Comparison of ENCODE assay signal across 3 worm cellular contexts in genomic region chrX:5020996-5021395, ce11.
A peak's percentile ranks its signal among the peaks of the same experiment; 100 is the strongest.
TF ChIP-seq lines count a peak whose summit lies in the region.

TSS of gene ZC449.2 (plus strand) at chrX:5021285.

TF ChIP-seq in whole organism, L1 larva, 84 proteins besides CTCF, POLR2A, EP300 and RAD21:
- TF ChIP-seq blmp-1 (tag; optimal IDR thresholded peaks at IDR 0.05; lab: Kevin White, UChicago) (peak; percentile 85), F16B12.6 (tag; optimal IDR thresholded peaks at IDR 0.05; lab: Kevin White, UChicago) (no peak)

TF ChIP-seq in whole organism, L3 larva, 47 proteins besides CTCF, POLR2A, EP300 and RAD21:
- TF ChIP-seq pqm-1 (tag; optimal IDR thresholded peaks at IDR 0.05; lab: Kevin White, UChicago) (peak; percentile 38), ceh-28 (tag; optimal IDR thresholded peaks at IDR 0.05; lab: Kevin White, UChicago) (no peak), zag-1 (tag; optimal IDR thresholded peaks at IDR 0.05; lab: Kevin White, UChicago) (no peak), snpc-4 (tag; optimal IDR thresholded peaks at IDR 0.05; lab: Kevin White, UChicago) (no peak), eor-1 (tag; optimal IDR thresholded peaks at IDR 0.05; lab: Kevin White, UChicago) (no peak), mdl-1 (tag; optimal IDR thresholded peaks at IDR 0.05; lab: Kevin White, UChicago) (no peak), nhr-77 (tag; optimal IDR thresholded peaks at IDR 0.05; lab: Kevin White, UChicago) (no peak)

TF ChIP-seq in whole organism, L4 larva, 104 proteins besides CTCF, POLR2A, EP300 and RAD21:
- TF ChIP-seq unc-62 (GFP tag; optimal IDR thresholded peaks at IDR 0.05 in 1 of 2; lab: Kevin White, UChicago) (no peak), unc-62 (tag; optimal IDR thresholded peaks at IDR 0.05; lab: Kevin White, UChicago) (no peak), set-16 (GFP tag; IDR thresholded peaks at IDR 0.05; lab: Robert Waterston, UW) (no peak), ama-1 (optimal IDR thresholded peaks at IDR 0.05; lab: Kevin White, UChicago) (no peak), daf-16 (GFP tag; optimal IDR thresholded peaks at IDR 0.05; lab: Kevin White, UChicago) (no peak), daf-16 (tag; optimal IDR thresholded peaks at IDR 0.05; lab: Kevin White, UChicago) (peak; percentile 9), nhr-102 (tag; optimal IDR thresholded peaks at IDR 0.05; lab: Kevin White, UChicago) (no peak), T20F7.1 (GFP tag; optimal IDR thresholded peaks at IDR 0.05; lab: Kevin White, UChicago) (no peak), nhr-77 (tag; optimal IDR thresholded peaks at IDR 0.05; lab: Kevin White, UChicago) (no peak), nhr-10 (tag; optimal IDR thresholded peaks at IDR 0.05; lab: Kevin White, UChicago) (no peak), aha-1 (tag; lab: Kevin White, UChicago) (peak; percentile 71), nhr-111 (GFP tag; optimal IDR thresholded peaks at IDR 0.05; lab: Kevin White, UChicago) (no peak), T26A8.4 (GFP tag; IDR thresholded peaks at IDR 0.05; lab: Robert Waterston, UW) (no peak), dve-1 (tag; optimal IDR thresholded peaks at IDR 0.05; lab: Kevin White, UChicago; ENCODE audit: insufficient read depth) (no peak), lim-7 (GFP tag; IDR thresholded peaks at IDR 0.05; lab: Robert Waterston, UW) (no peak), vab-7 (GFP tag; IDR thresholded peaks at IDR 0.05; lab: Robert Waterston, UW) (no peak), sdz-12 (GFP tag; optimal IDR thresholded peaks at IDR 0.05; lab: Kevin White, UChicago) (no peak)

Comparison
In these comparisons a context has a peak if more than half of its experiments do, and no peak if none do; other contexts are left out.
1. Of the 29 proteins assayed by ChIP-seq in both whole organism, L4 larva and whole organism, L1 larva: peak only in whole organism, L4 larva: aha-1; only in whole organism, L1 larva: none; in both: none; in neither: 28.